Worm (Caenorhabditis elegans): ENCODE data around the gene hrpa-2.

hrpa-2 gene

ce11 chrX:5179874-5180273 lies 36.3 kb upstream of the hrpa-2 start, which contains the start of gene sru-48:
TSS of gene sru-48 (plus strand) at chrX:5180174.
- TF ChIP-seq lin-39 (tag; optimal IDR thresholded peaks at IDR 0.05) (no peak), sea-2 (GFP tag; optimal IDR thresholded peaks at IDR 0.05) (no peak), lin-15B (tag; optimal IDR thresholded peaks at IDR 0.05) (no peak), nhr-23 (tag; optimal IDR thresholded peaks at IDR 0.05) (no peak), unc-62 (GFP tag; optimal IDR thresholded peaks at IDR 0.05) (no peak), ceh-9 (tag; optimal IDR thresholded peaks at IDR 0.05) (no peak), nfya-1 (tag; optimal IDR thresholded peaks at IDR 0.05; ENCODE audit: insufficient read depth) (no peak), ceh-28 (tag; optimal IDR thresholded peaks at IDR 0.05) (no peak), ceh-82 (tag; optimal IDR thresholded peaks at IDR 0.05) (no peak), egl-27 (tag; optimal IDR thresholded peaks at IDR 0.05) (no peak), ceh-16 (tag; optimal IDR thresholded peaks at IDR 0.05) (no peak), fos-1 (tag; optimal IDR thresholded peaks at IDR 0.05) (no peak), elt-3 (tag; optimal IDR thresholded peaks at IDR 0.05) (no peak), nhr-12 (tag; optimal IDR thresholded peaks at IDR 0.05) (no peak), pqm-1 (tag; optimal IDR thresholded peaks at IDR 0.05) (no peak), tbx-2 (tag; optimal IDR thresholded peaks at IDR 0.05) (no peak), nhr-43 (tag; optimal IDR thresholded peaks at IDR 0.05; ENCODE audit: poor library complexity, severe bottlenecking) (no peak)

- TF ChIP-seq unc-39 (tag; optimal IDR thresholded peaks at IDR 0.05), result no peak
- no peak for TF ChIP-seq sea-2 (GFP tag; optimal IDR thresholded peaks at IDR 0.05)
- TF ChIP-seq fkh-2 (tag; optimal IDR thresholded peaks at IDR 0.05), result no peak
- TF ChIP-seq ceh-28 (tag; optimal IDR thresholded peaks at IDR 0.05), result no peak
- TF ChIP-seq ceh-9 (tag; optimal IDR thresholded peaks at IDR 0.05), result no peak
- no peak for TF ChIP-seq egl-5 (tag; optimal IDR thresholded peaks at IDR 0.05)
- no peak for TF ChIP-seq elt-2 (tag; optimal IDR thresholded peaks at IDR 0.05)
- no peak for TF ChIP-seq nhr-12 (tag; optimal IDR thresholded peaks at IDR 0.05)
- TF ChIP-seq elt-3 (tag; optimal IDR thresholded peaks at IDR 0.05), result no peak
- TF ChIP-seq egl-27 (tag; optimal IDR thresholded peaks at IDR 0.05), result no peak
- no peak for TF ChIP-seq nhr-237 (tag; optimal IDR thresholded peaks at IDR 0.05)
- no peak for TF ChIP-seq nhr-23 (tag; optimal IDR thresholded peaks at IDR 0.05)
- TF ChIP-seq unc-62 (GFP tag; optimal IDR thresholded peaks at IDR 0.05), result no peak
- TF ChIP-seq fos-1 (tag; optimal IDR thresholded peaks at IDR 0.05), result no peak
- TF ChIP-seq ztf-4 (tag; optimal IDR thresholded peaks at IDR 0.05), result no peak
- no peak for TF ChIP-seq jun-1 (tag; optimal IDR thresholded peaks at IDR 0.05)
- TF ChIP-seq mml-1 (tag; optimal IDR thresholded peaks at IDR 0.05), result no peak
- TF ChIP-seq nfya-1 (tag; optimal IDR thresholded peaks at IDR 0.05; ENCODE audit: insufficient read depth), result no peak
- no peak for TF ChIP-seq R02D3.7 (tag; optimal IDR thresholded peaks at IDR 0.05)
These were observed 32.2 kb upstream of the hrpa-2 start, which contains the start of gene T03G11.9 for ce11 chrX:5183931-5184330. TSS of gene T03G11.9 (plus strand) at chrX:5184231.

ce11 chrX:5188977-5189376 lies 27.2 kb upstream of the hrpa-2 start, which contains the start of gene zig-6:
TSS of gene zig-6 (minus strand) at chrX:5189077.
- TF ChIP-seq nhr-77 (tag; optimal IDR thresholded peaks at IDR 0.05), result no peak
- TF ChIP-seq fkh-10 (GFP tag; optimal IDR thresholded peaks at IDR 0.05), result no peak
- no peak for TF ChIP-seq nhr-43 (tag; optimal IDR thresholded peaks at IDR 0.05; ENCODE audit: poor library complexity, severe bottlenecking)
- no peak for TF ChIP-seq nhr-76 (tag; optimal IDR thresholded peaks at IDR 0.05)
- TF ChIP-seq fkh-2 (tag; optimal IDR thresholded peaks at IDR 0.05), result no peak
- TF ChIP-seq daf-12 (tag; optimal IDR thresholded peaks at IDR 0.05), result no peak
- peak; percentile 75 for TF ChIP-seq egl-5 (tag; optimal IDR thresholded peaks at IDR 0.05)

- TF ChIP-seq nhr-28 (tag; optimal IDR thresholded peaks at IDR 0.05) (no peak), lin-39 (tag; optimal IDR thresholded peaks at IDR 0.05) (no peak), nhr-76 (tag; optimal IDR thresholded peaks at IDR 0.05) (no peak), fkh-10 (GFP tag; optimal IDR thresholded peaks at IDR 0.05) (no peak), unc-62 (GFP tag; optimal IDR thresholded peaks at IDR 0.05) (no peak), fkh-2 (tag; optimal IDR thresholded peaks at IDR 0.05) (no peak), egl-5 (tag; optimal IDR thresholded peaks at IDR 0.05) (no peak), fos-1 (tag; optimal IDR thresholded peaks at IDR 0.05) (no peak), daf-12 (tag; optimal IDR thresholded peaks at IDR 0.05) (no peak), pqm-1 (tag; optimal IDR thresholded peaks at IDR 0.05) (no peak), unc-39 (tag; optimal IDR thresholded peaks at IDR 0.05) (no peak), ztf-11 (tag; optimal IDR thresholded peaks at IDR 0.05) (no peak), skn-1 (tag; optimal IDR thresholded peaks at IDR 0.05) (no peak), nhr-23 (tag; optimal IDR thresholded peaks at IDR 0.05) (no peak), aly-2 (tag; optimal IDR thresholded peaks at IDR 0.05) (no peak), elt-3 (tag; optimal IDR thresholded peaks at IDR 0.05) (no peak), elt-2 (tag; optimal IDR thresholded peaks at IDR 0.05) (no peak), R02D3.7 (tag; optimal IDR thresholded peaks at IDR 0.05) (no peak), nhr-77 (tag; optimal IDR thresholded peaks at IDR 0.05) (no peak)
These were observed 26.1 kb upstream of the hrpa-2 start for ce11 chrX:5190061-5190460.

Data from whole organism, L3 larva.